Worm (Caenorhabditis elegans) whole organism, L1 larva: ENCODE data around the gene T09A5.14.

Source experiments
- C34B4.2 ChIP-seq: sonication (generic microtip); optimal IDR thresholded peaks from 2 replicates; lab custom pipeline; 2017; ENCODE audit warnings: mild to moderate bottlenecking, missing genetic modification characterization, missing compliant biosample characterization
- F16B12.6 ChIP-seq: fragments of 150-350 bp; optimal IDR thresholded peaks from 2 replicates; lab custom pipeline; 2014; ENCODE audit warnings: missing biosample characterization, missing genetic modification characterization
- Y116A8C.19 ChIP-seq: sonication (generic microtip); optimal IDR thresholded peaks from 2 replicates; lab custom pipeline; 2016; ENCODE audit warnings: missing compliant biosample characterization, missing genetic modification characterization, borderline replicate concordance
- aha-1 ChIP-seq: fragments of 150-350 bp; optimal IDR thresholded peaks from 2 replicates; lab custom pipeline; 2014; ENCODE audit warnings: missing biosample characterization, missing genetic modification characterization
- alr-1 ChIP-seq: fragments of 200-800 bp; sonication (Bioruptor generic); optimal IDR thresholded peaks from 2 replicates; lab custom pipeline; 2018; ENCODE audit warnings: borderline replicate concordance, mild to moderate bottlenecking, missing genetic modification characterization, missing compliant biosample characterization
- ceh-63 ChIP-seq: fragments of 200-800 bp; sonication (Bioruptor generic); optimal IDR thresholded peaks from 2 replicates; lab custom pipeline; 2018; ENCODE audit warnings: mild to moderate bottlenecking, missing genetic modification characterization, missing compliant biosample characterization
- ceh-82 ChIP-seq, 3 experiments: fragments of 150-350 bp in 1 of 3; sonication (generic microtip) in 2 of 3; optimal IDR thresholded peaks; 2 replicates each; lab custom pipeline; 2014 to 2017; ENCODE audit warnings: missing biosample characterization in 3 of 3, missing genetic modification characterization in 3 of 3
- ceh-88 ChIP-seq: fragments of 200-800 bp; sonication (Bioruptor generic); IDR thresholded peaks from 2 replicates; pipeline ENCODE4 v1.3.6; 2022; ENCODE audit warnings: missing genetic modification characterization, missing compliant biosample characterization
- ces-1 ChIP-seq: fragments of 150-350 bp; optimal IDR thresholded peaks from 2 replicates; lab custom pipeline; 2014; ENCODE audit warnings: missing biosample characterization, missing genetic modification reagents, missing genetic modification characterization
- efl-1 ChIP-seq, 4 experiments: fragments of 150-350 bp; optimal IDR thresholded peaks in 3 of 4; peaks in 1 of 4; 1 replicate in 1 of 4; 2 replicates in 3 of 4; lab custom pipeline; 2014; ENCODE audit warnings: missing biosample characterization in 2 of 4, missing genetic modification characterization in 2 of 4, missing genetic modification reagents in 2 of 4
- efl-3 ChIP-seq: fragments of 200-800 bp; sonication (Bioruptor generic); optimal IDR thresholded peaks from 2 replicates; lab custom pipeline; 2018; ENCODE audit warnings: mild to moderate bottlenecking, missing genetic modification characterization, missing compliant biosample characterization
- egl-13 ChIP-seq: sonication (generic microtip); optimal IDR thresholded peaks from 2 replicates; lab custom pipeline; 2016; ENCODE audit warnings: missing genotype, missing genetic modification reagents, missing genetic modification characterization, missing compliant biosample characterization
- ets-5 ChIP-seq: fragments of 200-800 bp; sonication (Bioruptor generic); IDR thresholded peaks from 2 replicates; pipeline ENCODE4 v1.3.6; 2022; ENCODE audit warnings: missing genetic modification characterization, missing compliant biosample characterization
- fos-1 ChIP-seq: fragments of 150-350 bp; optimal IDR thresholded peaks from 2 replicates; lab custom pipeline; 2014; ENCODE audit warnings: missing biosample characterization, missing genetic modification characterization
- grh-1 ChIP-seq: fragments of 200-800 bp; sonication (Bioruptor generic); IDR thresholded peaks from 2 replicates; pipeline ENCODE4 v1.3.6; 2022; ENCODE audit warnings: missing genetic modification reagents, missing genetic modification characterization, missing compliant biosample characterization
- hlh-17 ChIP-seq: fragments of 200-800 bp; sonication (Bioruptor generic); optimal IDR thresholded peaks from 2 replicates; lab custom pipeline; 2018; ENCODE audit warnings: missing genetic modification characterization, mild to moderate bottlenecking, missing compliant biosample characterization, moderate library complexity, borderline replicate concordance
- isw-1 ChIP-seq: fragments of 200-800 bp; sonication (Bioruptor generic); IDR thresholded peaks from 2 replicates; pipeline ENCODE4 v1.3.6; 2022; ENCODE audit warnings: missing genetic modification characterization, missing compliant biosample characterization
- lin-13 ChIP-seq: fragments of 150-350 bp; optimal IDR thresholded peaks from 2 replicates; lab custom pipeline; 2014; ENCODE audit warnings: missing biosample characterization, missing genetic modification reagents, missing genetic modification characterization
- lin-35 ChIP-seq, 2 experiments: fragments of 150-350 bp; optimal IDR thresholded peaks; 2 replicates each; lab custom pipeline; 2014; ENCODE audit warnings: missing biosample characterization in 2 of 2, missing genetic modification characterization in 2 of 2, missing genetic modification reagents in 2 of 2
- lir-3 ChIP-seq: sonication (generic microtip); optimal IDR thresholded peaks from 2 replicates; lab custom pipeline; 2016; ENCODE audit warnings: mild to moderate bottlenecking, missing genetic modification characterization, moderate library complexity, missing compliant biosample characterization; ENCODE audit not compliant: poor library complexity
- mdl-1 ChIP-seq, 2 experiments: fragments of 150-350 bp; optimal IDR thresholded peaks; 2 replicates each; lab custom pipeline; 2014 to 2017; ENCODE audit warnings: missing biosample characterization in 2 of 2, missing genetic modification characterization in 2 of 2, inconsistent platforms in 1 of 2
- nhr-11 ChIP-seq: fragments of 150-350 bp; optimal IDR thresholded peaks from 2 replicates; lab custom pipeline; 2014; ENCODE audit warnings: missing biosample characterization, missing genetic modification characterization
- nhr-20 ChIP-seq: sonication (generic microtip); optimal IDR thresholded peaks from 2 replicates; lab custom pipeline; 2016; ENCODE audit warnings: mild to moderate bottlenecking, missing genetic modification characterization, missing compliant biosample characterization
- nhr-237 ChIP-seq: fragments of 150-350 bp; optimal IDR thresholded peaks from 2 replicates; lab custom pipeline; 2014; ENCODE audit warnings: missing biosample characterization, missing genetic modification characterization
- nhr-47 ChIP-seq: sonication (generic microtip); optimal IDR thresholded peaks from 2 replicates; lab custom pipeline; 2016; ENCODE audit warnings: mild to moderate bottlenecking, missing genetic modification characterization, moderate library complexity, missing compliant biosample characterization
- nhr-71 ChIP-seq: sonication (generic microtip); optimal IDR thresholded peaks from 2 replicates; lab custom pipeline; 2016; ENCODE audit warnings: mild to moderate bottlenecking, missing genetic modification characterization, moderate library complexity, missing compliant biosample characterization
- nhr-77 ChIP-seq: fragments of 150-350 bp; optimal IDR thresholded peaks from 2 replicates; lab custom pipeline; 2014; ENCODE audit warnings: missing biosample characterization, missing genetic modification characterization
- nhr-84 ChIP-seq: sonication (generic microtip); optimal IDR thresholded peaks from 2 replicates; lab custom pipeline; 2017; ENCODE audit warnings: missing biosample characterization, missing genetic modification characterization
- nhr-85 ChIP-seq: sonication (generic microtip); peaks from one replicate; lab custom pipeline; 2016; ENCODE audit warnings: missing genetic modification characterization, inconsistent platforms, missing compliant biosample characterization
- nhr-90 ChIP-seq: sonication (generic microtip); optimal IDR thresholded peaks from 2 replicates; lab custom pipeline; 2016; ENCODE audit warnings: mild to moderate bottlenecking, missing genetic modification characterization, missing compliant biosample characterization; ENCODE audit not compliant: poor library complexity
- rnt-1 ChIP-seq: sonication (generic microtip); optimal IDR thresholded peaks from 2 replicates; lab custom pipeline; 2016; ENCODE audit warnings: mild to moderate bottlenecking, missing genetic modification characterization, moderate library complexity, missing compliant biosample characterization
- snpc-4 ChIP-seq: fragments of 150-350 bp; optimal IDR thresholded peaks from 2 replicates; lab custom pipeline; 2014; ENCODE audit warnings: missing biosample characterization, missing genetic modification characterization
- snu-23 ChIP-seq: sonication (generic microtip); optimal IDR thresholded peaks from 2 replicates; lab custom pipeline; 2016; ENCODE audit warnings: missing genetic modification characterization, missing compliant biosample characterization
- sptf-1 ChIP-seq: fragments of 150-350 bp; optimal IDR thresholded peaks from 2 replicates; lab custom pipeline; 2014; ENCODE audit warnings: missing biosample characterization, missing genetic modification characterization
- sup-37 ChIP-seq: fragments of 200-800 bp; sonication (Bioruptor generic); optimal IDR thresholded peaks from 2 replicates; lab custom pipeline; 2018; ENCODE audit warnings: mild to moderate bottlenecking, missing genetic modification characterization, missing compliant biosample characterization
- swsn-7 ChIP-seq: sonication (generic microtip); optimal IDR thresholded peaks from 2 replicates; lab custom pipeline; 2016; ENCODE audit warnings: missing genetic modification characterization, missing compliant biosample characterization
- tbx-2 ChIP-seq: sonication (generic microtip); optimal IDR thresholded peaks from 2 replicates; lab custom pipeline; 2016; ENCODE audit warnings: missing genetic modification characterization, missing compliant biosample characterization
- unc-130 ChIP-seq: fragments of 150-350 bp; optimal IDR thresholded peaks from 2 replicates; lab custom pipeline; 2017; ENCODE audit warnings: missing biosample characterization, missing genetic modification characterization, inconsistent platforms
- unc-30 ChIP-seq: sonication (generic microtip); optimal IDR thresholded peaks from 2 replicates; lab custom pipeline; 2017; ENCODE audit warnings: missing biosample characterization, missing genetic modification characterization
- unc-62 ChIP-seq: fragments of 150-350 bp; optimal IDR thresholded peaks from 2 replicates; lab custom pipeline; 2014; ENCODE audit warnings: missing biosample characterization, missing genetic modification reagents, missing genetic modification characterization
- unc-86 ChIP-seq: sonication (generic microtip); optimal IDR thresholded peaks from 2 replicates; lab custom pipeline; 2016; ENCODE audit warnings: missing genetic modification characterization, missing compliant biosample characterization
- unc-98 ChIP-seq: fragments of 200-800 bp; sonication (Bioruptor generic); IDR thresholded peaks from 2 replicates; pipeline ENCODE4 v1.3.6; 2022; ENCODE audit warnings: missing genetic modification characterization, missing compliant biosample characterization
- zag-1 ChIP-seq: fragments of 150-350 bp; optimal IDR thresholded peaks from 2 replicates; lab custom pipeline; 2014; ENCODE audit warnings: missing biosample characterization, missing genetic modification characterization
- zip-4 ChIP-seq: fragments of 200-800 bp; sonication (Bioruptor generic); optimal IDR thresholded peaks from 2 replicates; lab custom pipeline; 2018; ENCODE audit warnings: mild to moderate bottlenecking, missing genetic modification characterization, moderate library complexity, missing compliant biosample characterization

Gene T09A5.14

DNA sequence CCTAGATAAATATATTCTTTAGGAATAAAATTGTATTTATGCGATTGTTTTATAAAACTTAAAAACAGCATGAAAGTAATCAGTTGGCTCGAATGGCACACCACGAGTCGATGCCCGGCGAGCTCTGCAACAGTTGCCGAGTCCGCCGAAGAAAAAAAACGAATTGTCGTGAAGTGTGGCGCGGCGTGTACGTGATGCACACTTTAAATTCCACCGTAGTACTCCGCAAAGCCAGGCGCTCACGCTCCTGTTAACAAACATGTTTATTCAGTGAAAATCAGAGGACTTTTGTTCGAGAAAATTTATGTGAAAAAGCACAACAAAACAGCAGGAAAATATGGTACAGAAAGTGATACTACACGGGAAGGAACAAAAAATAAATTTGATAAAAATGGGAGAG, 38.5 kb downstream of the T09A5.14 start (continued):
- TF ChIP-seq efl-3 (GFP tag; lab: Kevin White, UChicago) = no peak
- TF ChIP-seq sup-37 (GFP tag; lab: Kevin White, UChicago) = no peak
- TF ChIP-seq unc-30 (tag; lab: Kevin White, UChicago) = no peak
- TF ChIP-seq sptf-1 (tag; lab: Kevin White, UChicago) = no peak
- TF ChIP-seq nhr-90 (tag; lab: Kevin White, UChicago) = no peak
- TF ChIP-seq snpc-4 (tag; lab: Kevin White, UChicago) = peak; percentile 33
- TF ChIP-seq aha-1 (tag; lab: Kevin White, UChicago) = no peak
- TF ChIP-seq ceh-88 (GFP tag; lab: Robert Waterston, UW) = no peak
- TF ChIP-seq hlh-17 = no peak
- TF ChIP-seq ceh-82 (tag; optimal IDR thresholded peaks at IDR 0.05; lab: Kevin White, UChicago) = peak in 2 of 3 experiments; percentile 3 to 71
- peak; percentile 52 for TF ChIP-seq nhr-20 (tag; lab: Kevin White, UChicago)
- peak; percentile 8 for TF ChIP-seq isw-1 (GFP tag; lab: Robert Waterston, UW)
- TF ChIP-seq lin-13 (GFP tag; lab: Kevin White, UChicago) = peak; percentile 17
- TF ChIP-seq nhr-84 = no peak
- TF ChIP-seq unc-130 (tag; lab: Kevin White, UChicago) = peak; percentile 54
- TF ChIP-seq nhr-77 (tag; lab: Kevin White, UChicago) = no peak
- TF ChIP-seq nhr-71 (tag; lab: Kevin White, UChicago) = peak; percentile 54
- no peak for TF ChIP-seq alr-1 (tag; lab: Kevin White, UChicago)
- no peak for TF ChIP-seq fos-1 (tag; lab: Kevin White, UChicago)
- TF ChIP-seq ets-5 (GFP tag; lab: Robert Waterston, UW) = no peak
- TF ChIP-seq efl-1 (optimal IDR thresholded peaks at IDR 0.05; lab: Kevin White, UChicago) = peak; percentile 61 to 72
- peak; percentile 61 to 94 for TF ChIP-seq efl-1 (GFP tag; optimal IDR thresholded peaks at IDR 0.05 in 1 of 2; lab: Kevin White, UChicago)
- TF ChIP-seq ceh-63 (GFP tag; lab: Kevin White, UChicago) = no peak
- no peak for TF ChIP-seq nhr-237
- peak; percentile 14 for TF ChIP-seq nhr-85 (tag; lab: Kevin White, UChicago)
- peak; percentile 70 for TF ChIP-seq snu-23 (GFP tag; lab: Kevin White, UChicago)
- no peak for TF ChIP-seq nhr-11 (tag; lab: Kevin White, UChicago)
- TF ChIP-seq Y116A8C.19 (tag; lab: Kevin White, UChicago) = no peak
- no peak for TF ChIP-seq egl-13 (tag; lab: Kevin White, UChicago)
- TF ChIP-seq unc-86 (tag; lab: Kevin White, UChicago) = no peak
- TF ChIP-seq tbx-2 = peak; percentile 33
- no peak for TF ChIP-seq swsn-7 (tag; lab: Kevin White, UChicago)
- no peak for TF ChIP-seq unc-62 (GFP tag; lab: Kevin White, UChicago)
- no peak for TF ChIP-seq C34B4.2
- TF ChIP-seq F16B12.6 = peak; percentile 91
- TF ChIP-seq nhr-47 (tag; lab: Kevin White, UChicago) = peak; percentile 30
- no peak for TF ChIP-seq zip-4
- TF ChIP-seq mdl-1 (tag; optimal IDR thresholded peaks at IDR 0.05; lab: Kevin White, UChicago) = peak in 1 of 2 experiments; percentile 15
- TF ChIP-seq lir-3 (tag; lab: Kevin White, UChicago) = no peak
- no peak for TF ChIP-seq grh-1
- TF ChIP-seq zag-1 (tag; lab: Kevin White, UChicago) = no peak
- TF ChIP-seq ces-1 (GFP tag; lab: Kevin White, UChicago) = no peak
- TF ChIP-seq unc-98 (GFP tag; lab: Robert Waterston, UW) = no peak
- peak; percentile 65 to 81 for TF ChIP-seq lin-35 (GFP tag; optimal IDR thresholded peaks at IDR 0.05; lab: Kevin White, UChicago)
- TF ChIP-seq rnt-1 (tag; lab: Kevin White, UChicago) = peak; percentile 48
- TF ChIP-seq, all 84 proteins: peak for 28
